In the genomic region with DNA sequence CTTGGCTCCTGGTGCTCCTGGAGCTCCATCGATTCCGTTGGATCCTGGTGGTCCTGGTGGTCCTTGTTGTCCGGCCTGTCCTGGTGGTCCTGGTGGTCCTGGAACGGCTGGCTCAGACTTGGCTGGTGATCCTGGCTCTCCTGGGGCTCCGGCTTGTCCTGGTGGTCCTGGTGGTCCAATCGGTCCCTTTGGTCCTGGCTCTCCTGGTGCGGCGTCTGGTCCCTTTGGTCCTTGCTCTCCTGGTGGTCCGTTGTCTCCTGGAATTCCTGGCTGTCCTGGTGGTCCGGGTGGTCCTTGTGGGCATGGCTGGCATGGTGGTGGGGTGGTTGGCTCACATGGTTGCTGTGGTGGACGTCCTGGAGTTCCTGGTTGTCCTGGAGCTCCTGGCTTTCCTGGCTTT, we compare ENCODE assay signal across 3 worm cellular contexts.
TF ChIP-seq lines count a peak whose summit lies in the region.

No protein-coding gene starts in this region.

TF ChIP-seq in whole organism, L4 larva, 104 proteins besides CTCF, POLR2A, EP300 and RAD21:
- no peak for TF ChIP-seq aha-1 (tag; lab: Kevin White, UChicago)
- peak; percentile 62 for TF ChIP-seq T26A8.4 (GFP tag; IDR thresholded peaks at IDR 0.05; lab: Robert Waterston, UW)
- no peak for TF ChIP-seq lsy-2 (tag; optimal IDR thresholded peaks at IDR 0.05; lab: Kevin White, UChicago)
- no peak for TF ChIP-seq nhr-237 (tag; optimal IDR thresholded peaks at IDR 0.05; lab: Kevin White, UChicago)
- no peak for TF ChIP-seq lin-13 (GFP tag; optimal IDR thresholded peaks at IDR 0.05; lab: Kevin White, UChicago)
- no peak for TF ChIP-seq attf-4 (tag; optimal IDR thresholded peaks at IDR 0.05; lab: Kevin White, UChicago)
- no peak for TF ChIP-seq nhr-25 (tag; optimal IDR thresholded peaks at IDR 0.05; lab: Kevin White, UChicago; ENCODE audit: borderline replicate concordance, insufficient read depth)
- no peak for TF ChIP-seq fkh-10 (GFP tag; optimal IDR thresholded peaks at IDR 0.05; lab: Kevin White, UChicago)
- TF ChIP-seq fos-1 (tag; optimal IDR thresholded peaks at IDR 0.05; lab: Kevin White, UChicago) = no peak
- no peak for TF ChIP-seq unc-62 (GFP tag; optimal IDR thresholded peaks at IDR 0.05 in 1 of 2; lab: Kevin White, UChicago)
- TF ChIP-seq unc-62 (tag; optimal IDR thresholded peaks at IDR 0.05; lab: Kevin White, UChicago) = no peak
- TF ChIP-seq set-16 (GFP tag; IDR thresholded peaks at IDR 0.05; lab: Robert Waterston, UW) = peak; percentile 97
- 0 out of 4 replicates have a peak, but pooled peaks of 1 of the 2 experiments have one; percentile 63 for TF ChIP-seq madf-5 (GFP tag; IDR thresholded peaks at IDR 0.05; lab: Robert Waterston, UW)
- TF ChIP-seq rbr-2 (tag; optimal IDR thresholded peaks at IDR 0.05; lab: Kevin White, UChicago) = no peak
- TF ChIP-seq lir-3 (tag; optimal IDR thresholded peaks at IDR 0.05; lab: Kevin White, UChicago) = no peak

TF ChIP-seq in whole organism, early embryonic, 17 proteins besides CTCF, POLR2A, EP300 and RAD21:
- TF ChIP-seq aly-1 (tag; optimal IDR thresholded peaks at IDR 0.05; lab: Kevin White, UChicago) = peak; percentile 45
- no peak for TF ChIP-seq pes-1 (GFP tag; IDR thresholded peaks at IDR 0.05; lab: Robert Waterston, UW)
TF ChIP-seq in whole organism, early embryonic: peak in this region for 1.

TF ChIP-seq in whole organism, young adult, 124 proteins besides CTCF, POLR2A, EP300 and RAD21:
- TF ChIP-seq F37B4.10 (GFP tag; IDR thresholded peaks at IDR 0.05; lab: Robert Waterston, UW) (no peak), akir-1 (GFP tag; optimal IDR thresholded peaks at IDR 0.05; lab: Kevin White, UChicago) (no peak), egrh-3 (GFP tag; IDR thresholded peaks at IDR 0.05; lab: Robert Waterston, UW) (peak; percentile 88), madf-8 (GFP tag; conservative IDR thresholded peaks at IDR 0.05; lab: Robert Waterston, UW) (no peak)
TF ChIP-seq in whole organism, young adult: peak in this region for 1.
